Worm (Caenorhabditis elegans) whole organism, L4/young adult: Measurements from ENCODE around the gene F58D2.2.

Source experiments
- W03F9.2 ChIP-seq: fragments of 150-350 bp; optimal IDR thresholded peaks from 2 replicates; lab custom pipeline; 2014; ENCODE audit warnings: missing biosample characterization, missing genetic modification characterization
- dao-5 ChIP-seq: sonication (generic microtip); optimal IDR thresholded peaks from 2 replicates; lab custom pipeline; 2016; ENCODE audit warnings: missing genotype, missing genetic modification characterization, moderate library complexity, missing compliant biosample characterization
- him-1 ChIP-seq: sonication (generic microtip); optimal IDR thresholded peaks from 2 replicates; lab custom pipeline; 2016; ENCODE audit warnings: missing genotype, missing genetic modification reagents, missing genetic modification characterization, missing compliant biosample characterization

Gene F58D2.2

ce11 chrIV:13189467-13189866 lies at the start of gene F58D2.2:
Gene F58D2.2 (plus strand): TSS chrIV:13189767.
- TF ChIP-seq dao-5 (tag; lab: Kevin White, UChicago) (no peak), W03F9.2 (no peak), him-1 (no peak)

ce11 chrIV:13142254-13142653 lies 47.3 kb upstream of the F58D2.2 start, which contains the start of gene spe-43:
Gene spe-43 (minus strand): TSS chrIV:13142354.
- TF ChIP-seq him-1 (no peak), dao-5 (tag; lab: Kevin White, UChicago) (no peak), W03F9.2 (no peak)

- no peak for TF ChIP-seq W03F9.2
- TF ChIP-seq him-1: no peak
- no peak for TF ChIP-seq dao-5 (tag; lab: Kevin White, UChicago)
Measured at ce11 chrIV:13149276-13149675, 40.3 kb upstream of the F58D2.2 start, which contains the start of gene nlp-79. Gene nlp-79 (plus strand): TSS chrIV:13149576.

- TF ChIP-seq him-1 (no peak), W03F9.2 (no peak), dao-5 (tag; lab: Kevin White, UChicago) (no peak)
Measured at ce11 chrIV:13154391-13155283, 34.9 kb upstream of the F58D2.2 start, which contains the start of the genes crld-1 and msh-5. Gene crld-1 (minus strand): TSS chrIV:13154441. Gene msh-5 (plus strand): TSS chrIV:13155233.

- TF ChIP-seq him-1: no peak
- no peak for TF ChIP-seq W03F9.2
- TF ChIP-seq dao-5 (tag; lab: Kevin White, UChicago): no peak
Measured at ce11 chrIV:13165181-13165580, 24.4 kb upstream of the F58D2.2 start, which contains the start of gene scl-14. Gene scl-14 (plus strand): TSS chrIV:13165481.

- TF ChIP-seq dao-5 (tag; lab: Kevin White, UChicago): no peak
- no peak for TF ChIP-seq W03F9.2
- no peak for TF ChIP-seq him-1
Measured at ce11 chrIV:13167534-13167933, 22.0 kb upstream of the F58D2.2 start.

ce11 chrIV:13170241-13170640 lies 19.3 kb upstream of the F58D2.2 start, which contains the start of gene nas-14:
Gene nas-14 (plus strand): TSS chrIV:13170541.
- TF ChIP-seq him-1: no peak
- TF ChIP-seq W03F9.2: no peak
- TF ChIP-seq dao-5 (tag; lab: Kevin White, UChicago): no peak

- no peak for TF ChIP-seq dao-5 (tag; lab: Kevin White, UChicago)
Measured at ce11 chrIV:13173359-13173758, 16.2 kb upstream of the F58D2.2 start.

- TF ChIP-seq W03F9.2: no peak
- TF ChIP-seq him-1: no peak
Measured at ce11 chrIV:13179295-13179694, 10.3 kb upstream of the F58D2.2 start, which contains the start of gene lev-1. Gene lev-1 (minus strand): TSS chrIV:13179395.

ce11 chrIV:13180723-13181122 lies 8.8 kb upstream of the F58D2.2 start, which contains the start of gene F58D2.3:
Gene F58D2.3 (minus strand): TSS chrIV:13180823.
- no peak for TF ChIP-seq W03F9.2
- no peak for TF ChIP-seq him-1

- TF ChIP-seq dao-5 (tag; lab: Kevin White, UChicago): no peak
- no peak for TF ChIP-seq him-1
- TF ChIP-seq W03F9.2: no peak
Measured at ce11 chrIV:13188959-13189358, 608 bp upstream of the F58D2.2 start, which contains the start of gene F58D2.4. Gene F58D2.4 (minus strand): TSS chrIV:13189059.

ce11 chrIV:13190075-13190474 lies 508 bp downstream of the F58D2.2 start:
- TF ChIP-seq dao-5 (tag; lab: Kevin White, UChicago): no peak
- TF ChIP-seq him-1: no peak
- TF ChIP-seq W03F9.2: no peak

- no peak for TF ChIP-seq dao-5 (tag; lab: Kevin White, UChicago)
- no peak for TF ChIP-seq him-1
- TF ChIP-seq W03F9.2: no peak
Measured at ce11 chrIV:13193239-13193638, 3.7 kb downstream of the F58D2.2 start, which contains the start of gene F58D2.5. Gene F58D2.5 (minus strand): TSS chrIV:13193339.

ce11 chrIV:13197282-13197681 lies 7.7 kb downstream of the F58D2.2 start, which contains the start of gene C48D1.1:
Gene C48D1.1 (minus strand): TSS chrIV:13197382.
- TF ChIP-seq him-1 (no peak), dao-5 (tag; lab: Kevin White, UChicago) (no peak), W03F9.2 (no peak)

ce11 chrIV:13204037-13204436 lies 14.5 kb downstream of the F58D2.2 start, which contains the start of gene ced-3:
Gene ced-3 (minus strand): TSS chrIV:13204137.
- no peak for TF ChIP-seq dao-5 (tag; lab: Kevin White, UChicago)
- no peak for TF ChIP-seq W03F9.2
- no peak for TF ChIP-seq him-1
